Worm (Caenorhabditis elegans): ENCODE data around the gene T24H10.5.

DNA sequence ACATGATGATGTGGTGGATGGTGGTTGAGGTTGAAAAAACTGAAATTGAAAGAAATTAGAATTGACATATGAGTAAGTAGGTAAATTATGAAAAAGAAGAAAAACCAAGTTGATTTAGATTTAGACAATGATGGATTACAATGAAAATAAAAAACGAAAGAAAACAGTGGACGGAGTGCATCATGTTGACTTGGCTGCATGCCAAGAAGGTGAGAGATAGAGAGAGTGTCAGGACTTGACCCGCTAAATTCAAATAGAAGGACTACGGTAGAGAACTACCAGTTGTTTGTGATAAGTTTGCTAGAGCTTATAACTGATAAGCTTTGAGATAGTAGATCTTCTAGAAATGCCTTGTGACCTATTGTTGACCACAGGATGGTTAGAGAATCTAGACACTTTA is 39.8 kb upstream of the T24H10.5 start, which contains the start of gene T24B8.3:
- TF ChIP-seq hmg-4 (GFP tag; optimal IDR thresholded peaks at IDR 0.05): no peak
- no peak for TF ChIP-seq tbx-37 (GFP tag; conservative IDR thresholded peaks at IDR 0.05)
- TF ChIP-seq sea-1 (GFP tag; conservative IDR thresholded peaks at IDR 0.05): no peak
- TF ChIP-seq ets-7 (tag; optimal IDR thresholded peaks at IDR 0.05): no peak
- peak; percentile 43 for TF ChIP-seq ama-1 (optimal IDR thresholded peaks at IDR 0.05)

All from whole organism, early embryonic.